Worm (Caenorhabditis elegans) whole organism, mixed stage, embryonic: Measurements from ENCODE around the gene stau-1.

Source experiments
- bed-3 ChIP-seq: fragments of 200-800 bp; sonication (Bioruptor generic); optimal IDR thresholded peaks from 3 replicates; lab custom pipeline; 2018; ENCODE audit warnings: mild to moderate bottlenecking, missing genetic modification characterization, moderate library complexity, missing compliant biosample characterization
- ces-1 ChIP-seq: fragments of 150-350 bp; optimal IDR thresholded peaks from 2 replicates; lab custom pipeline; 2014; ENCODE audit warnings: missing biosample characterization, missing genetic modification reagents, missing genetic modification characterization
- cnd-1 ChIP-seq: fragments of 200-800 bp; sonication (Bioruptor generic); optimal IDR thresholded peaks from 2 replicates; lab custom pipeline; 2018; ENCODE audit warnings: mild to moderate bottlenecking, missing genetic modification characterization, missing compliant biosample characterization
- drap-1 ChIP-seq: fragments of 200-800 bp; sonication (Bioruptor generic); optimal IDR thresholded peaks from 3 replicates; lab custom pipeline; 2018; ENCODE audit warnings: mild to moderate bottlenecking, missing genetic modification characterization, missing compliant biosample characterization
- elt-1 ChIP-seq: sonication (generic microtip); optimal IDR thresholded peaks from 2 replicates; lab custom pipeline; 2017; ENCODE audit warnings: missing genetic modification characterization, mild to moderate bottlenecking, missing compliant biosample characterization, antibody characterized with exemption, moderate library complexity, borderline replicate concordance; ENCODE audit not compliant: insufficient read depth
- ham-2 ChIP-seq: fragments of 200-800 bp; sonication (Bioruptor generic); optimal IDR thresholded peaks from 2 replicates; lab custom pipeline; 2018; ENCODE audit warnings: mild to moderate bottlenecking, missing genetic modification characterization, missing compliant biosample characterization
- hlh-1 ChIP-seq: fragments of 150-350 bp; optimal IDR thresholded peaks from 2 replicates; lab custom pipeline; 2014; ENCODE audit warnings: missing biosample characterization, missing genetic modification reagents, missing genetic modification characterization
- lin-13 ChIP-seq: fragments of 150-350 bp; optimal IDR thresholded peaks from 2 replicates; lab custom pipeline; 2014; ENCODE audit warnings: missing biosample characterization, missing genetic modification characterization
- lin-32 ChIP-seq: fragments of 200-800 bp; sonication (Bioruptor generic); optimal IDR thresholded peaks from 2 replicates; lab custom pipeline; 2018; ENCODE audit warnings: mild to moderate bottlenecking, missing genetic modification characterization, missing compliant biosample characterization
- lsy-2 ChIP-seq: fragments of 150-350 bp; optimal IDR thresholded peaks from 2 replicates; lab custom pipeline; 2014; ENCODE audit warnings: missing biosample characterization, missing genetic modification characterization
- mep-1 ChIP-seq: fragments of 150-350 bp; optimal IDR thresholded peaks from 2 replicates; lab custom pipeline; 2017; ENCODE audit warnings: missing biosample characterization, missing genetic modification reagents, missing genetic modification characterization, inconsistent platforms
- mls-2 ChIP-seq: sonication (generic microtip); optimal IDR thresholded peaks from 2 replicates; lab custom pipeline; 2016; ENCODE audit warnings: mild to moderate bottlenecking, missing genetic modification characterization, moderate library complexity, missing compliant biosample characterization
- nhr-12 ChIP-seq: fragments of 150-350 bp; optimal IDR thresholded peaks from 2 replicates; lab custom pipeline; 2014; ENCODE audit warnings: missing biosample characterization, missing genetic modification characterization
- nhr-2 ChIP-seq: fragments of 150-350 bp; optimal IDR thresholded peaks from 2 replicates; lab custom pipeline; 2014; ENCODE audit warnings: missing biosample characterization, missing genetic modification characterization
- nhr-28 ChIP-seq: fragments of 150-350 bp; optimal IDR thresholded peaks from 2 replicates; lab custom pipeline; 2014; ENCODE audit warnings: missing biosample characterization, missing genetic modification characterization
- pha-4 ChIP-seq: fragments of 150-350 bp; optimal IDR thresholded peaks from 2 replicates; lab custom pipeline; 2018; ENCODE audit warnings: missing biosample characterization, missing genetic modification reagents, missing genetic modification characterization
- sem-2 ChIP-seq: fragments of 200-800 bp; sonication (Bioruptor generic); optimal IDR thresholded peaks from 2 replicates; lab custom pipeline; 2018; ENCODE audit warnings: mild to moderate bottlenecking, missing genetic modification characterization, missing compliant biosample characterization
- snpc-4 ChIP-seq: fragments of 150-350 bp; optimal IDR thresholded peaks from 2 replicates; lab custom pipeline; 2014; ENCODE audit warnings: missing biosample characterization, missing genetic modification characterization
- sptf-1 ChIP-seq: sonication (generic microtip); optimal IDR thresholded peaks from 2 replicates; lab custom pipeline; 2017; ENCODE audit warnings: mild to moderate bottlenecking, missing genetic modification characterization, moderate library complexity, missing compliant biosample characterization
- tbx-8 ChIP-seq: fragments of 200-800 bp; sonication (Bioruptor generic); optimal IDR thresholded peaks from 2 replicates; lab custom pipeline; 2018; ENCODE audit warnings: mild to moderate bottlenecking, missing genetic modification characterization, moderate library complexity, missing compliant biosample characterization
- unc-120 ChIP-seq: sonication (generic microtip); optimal IDR thresholded peaks from 2 replicates; lab custom pipeline; 2017; ENCODE audit warnings: missing genetic modification characterization, missing compliant biosample characterization; ENCODE audit not compliant: poor library complexity, severe bottlenecking
- unc-62 ChIP-seq: fragments of 150-350 bp; optimal IDR thresholded peaks from 2 replicates; lab custom pipeline; 2014; ENCODE audit warnings: missing biosample characterization, missing genetic modification reagents, missing genetic modification characterization
- zip-8 ChIP-seq: fragments of 150-350 bp; optimal IDR thresholded peaks from 2 replicates; lab custom pipeline; 2014; ENCODE audit warnings: missing biosample characterization, missing genetic modification characterization
- ztf-11 ChIP-seq: fragments of 150-350 bp; optimal IDR thresholded peaks from 2 replicates; lab custom pipeline; 2014; ENCODE audit warnings: missing biosample characterization, missing genetic modification characterization

Gene stau-1

DNA sequence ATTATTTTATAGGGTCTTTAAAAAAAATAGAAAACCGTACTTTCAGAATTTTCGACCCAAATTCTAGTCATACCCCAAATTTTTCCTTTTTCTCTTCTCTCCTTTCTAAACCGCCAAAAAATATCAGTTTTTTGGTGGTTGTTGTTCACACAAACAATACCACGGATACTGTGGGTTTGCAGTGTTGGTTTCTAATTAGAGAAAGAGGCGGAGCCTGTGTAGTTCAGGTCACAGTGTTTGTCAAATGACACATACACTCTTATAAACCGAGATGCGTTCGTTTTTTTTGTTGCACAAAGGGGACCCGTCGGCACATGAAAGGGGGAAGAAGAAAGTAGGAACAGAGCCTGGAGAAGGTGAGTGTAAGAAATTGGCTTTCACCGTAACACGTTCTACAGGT, 37.1 kb upstream of the stau-1 start, which contains the start of gene lim-6:
Gene lim-6, plus strand, starts transcription at position 301 of the 400 bp plus-strand sequence.
- TF ChIP-seq lin-32 (GFP tag; lab: Kevin White, UChicago) (no peak), cnd-1 (tag; lab: Kevin White, UChicago) (no peak), unc-62 (GFP tag; lab: Kevin White, UChicago) (no peak), sem-2 (no peak), sptf-1 (no peak), lsy-2 (tag; lab: Kevin White, UChicago) (no peak), tbx-8 (GFP tag; lab: Kevin White, UChicago) (no peak), pha-4 (tag; lab: Kevin White, UChicago) (no peak), ces-1 (GFP tag; lab: Kevin White, UChicago) (no peak), unc-120 (tag; lab: Kevin White, UChicago) (no peak), nhr-28 (tag; lab: Kevin White, UChicago) (no peak), elt-1 (tag; lab: Kevin White, UChicago) (no peak)

DNA sequence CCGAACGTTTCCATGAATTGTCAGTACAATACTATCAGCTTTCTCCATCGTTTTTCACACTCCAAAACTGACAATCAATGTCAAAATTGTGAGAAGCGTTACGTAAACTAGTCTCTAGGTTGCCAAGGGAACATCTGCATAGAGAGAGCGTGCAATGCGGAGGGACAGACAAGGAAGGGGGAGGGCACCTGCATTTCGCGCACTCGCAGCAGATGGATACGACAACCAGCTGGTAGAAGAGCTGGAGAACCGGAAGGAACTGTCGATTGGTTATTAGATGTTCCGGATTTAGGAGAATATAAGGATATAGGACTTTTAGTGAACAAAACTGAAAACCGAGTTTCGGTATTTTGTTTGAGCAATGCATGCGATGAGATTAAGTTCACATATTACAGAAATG, 33.9 kb upstream of the stau-1 start, which contains the start of gene mksr-1:
Gene mksr-1, minus strand, starts transcription at position 144 of the 400 bp plus-strand sequence.
- TF ChIP-seq zip-8, result no peak
- peak; percentile 76 for TF ChIP-seq lin-32 (GFP tag; lab: Kevin White, UChicago)
- peak; percentile 13 for TF ChIP-seq cnd-1 (tag; lab: Kevin White, UChicago)

DNA sequence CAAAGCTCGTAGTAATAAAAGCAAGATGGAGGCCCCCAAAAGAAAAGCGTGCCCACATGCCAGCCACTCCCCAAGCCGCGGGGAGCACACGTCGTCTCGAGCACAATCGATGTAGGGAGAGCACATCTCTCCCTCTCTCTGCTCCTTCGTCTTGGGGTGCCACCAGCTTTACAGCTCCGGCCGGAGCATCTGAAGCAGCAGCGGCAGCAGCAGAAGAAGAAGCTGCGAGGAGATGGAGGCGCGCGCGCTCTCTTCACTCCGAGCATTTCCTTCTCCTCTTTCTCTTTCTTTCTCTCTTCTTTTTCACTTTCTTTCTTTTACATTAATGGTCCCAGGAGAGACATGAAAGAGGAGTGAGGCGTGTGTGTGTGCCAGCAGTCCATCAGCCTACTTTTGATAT, 29.0 kb upstream of the stau-1 start:
- TF ChIP-seq unc-62 (GFP tag; lab: Kevin White, UChicago) (peak; percentile 34), ces-1 (GFP tag; lab: Kevin White, UChicago) (peak; percentile 62), lsy-2 (tag; lab: Kevin White, UChicago) (peak; percentile 0), tbx-8 (GFP tag; lab: Kevin White, UChicago) (no peak), unc-120 (tag; lab: Kevin White, UChicago) (peak; percentile 70), mls-2 (peak; percentile 23), hlh-1 (tag; lab: Kevin White, UChicago) (peak; percentile 36), lin-13 (tag; lab: Kevin White, UChicago) (no peak), nhr-2 (tag; lab: Kevin White, UChicago) (no peak), drap-1 (GFP tag; lab: Kevin White, UChicago) (peak; percentile 31), sptf-1 (peak; percentile 54), sem-2 (no peak), ztf-11 (no peak)

DNA sequence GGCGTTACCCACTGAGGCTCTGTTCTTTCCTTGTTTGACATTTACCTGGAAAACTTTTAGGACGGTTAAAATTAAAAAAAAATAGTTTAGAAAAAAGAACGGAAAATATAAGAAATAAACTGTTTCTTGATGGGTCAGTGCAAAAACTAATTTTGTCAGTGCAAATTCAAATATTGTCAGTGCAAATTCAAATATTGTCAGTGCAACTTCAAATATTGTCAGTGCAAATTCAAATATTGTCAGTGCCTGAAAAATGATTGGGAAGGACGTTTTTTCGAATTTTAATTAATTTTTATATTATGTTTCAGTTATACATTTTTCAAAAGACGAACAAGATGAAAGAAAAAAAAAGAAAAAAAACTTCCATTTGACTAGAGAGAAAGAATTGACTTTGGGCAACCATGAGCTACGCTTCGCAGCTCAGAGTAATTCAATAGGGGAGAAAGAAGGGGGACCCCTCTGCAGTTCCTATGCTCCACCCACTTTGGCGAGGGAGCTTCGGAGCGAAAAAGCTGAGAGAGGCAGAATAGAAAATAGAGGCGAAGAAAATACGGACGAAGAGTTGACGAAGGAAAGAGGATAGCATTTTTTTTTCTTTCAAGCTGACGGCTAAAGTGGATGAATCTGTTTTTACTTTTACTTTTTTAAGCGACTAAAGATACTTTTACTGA, 27.5 kb upstream of the stau-1 start, which contains the start of gene unc-1:
Gene unc-1, minus strand, starts transcription at position 51 of the 671 bp plus-strand sequence.
- peak; percentile 11 for TF ChIP-seq unc-120 (tag; lab: Kevin White, UChicago)
- no peak for TF ChIP-seq nhr-28 (tag; lab: Kevin White, UChicago)
- TF ChIP-seq bed-3 (GFP tag; lab: Kevin White, UChicago), result no peak
- no peak for TF ChIP-seq ham-2 (GFP tag; lab: Kevin White, UChicago)
- TF ChIP-seq ces-1 (GFP tag; lab: Kevin White, UChicago), result peak; percentile 95
- no peak for TF ChIP-seq drap-1 (GFP tag; lab: Kevin White, UChicago)
- TF ChIP-seq nhr-12 (tag; lab: Kevin White, UChicago), result no peak
- TF ChIP-seq zip-8, result no peak
- TF ChIP-seq mep-1, result peak; percentile 7
- TF ChIP-seq snpc-4 (tag; lab: Kevin White, UChicago), result no peak
- TF ChIP-seq nhr-2 (tag; lab: Kevin White, UChicago), result no peak
- TF ChIP-seq unc-62 (GFP tag; lab: Kevin White, UChicago), result no peak

DNA sequence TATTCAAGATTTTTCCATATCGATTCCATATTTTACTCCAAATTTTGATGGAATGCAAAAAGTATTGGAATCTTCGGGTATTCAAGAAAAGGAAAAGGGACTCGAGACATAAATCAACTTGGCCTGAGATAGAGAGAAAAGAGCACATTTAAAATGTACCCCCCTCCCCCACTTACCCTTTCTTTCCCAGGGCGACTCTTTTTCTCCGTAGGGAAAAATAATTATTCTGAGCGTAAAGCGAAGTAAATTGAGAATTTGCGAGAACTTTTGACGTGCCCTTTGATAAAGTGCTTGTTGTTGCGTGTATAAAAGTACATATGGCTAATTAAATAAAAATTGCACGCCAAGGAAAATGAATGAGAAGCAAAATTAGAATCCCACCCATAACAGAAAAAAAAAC, 25.6 kb upstream of the stau-1 start:
- TF ChIP-seq drap-1 (GFP tag; lab: Kevin White, UChicago) (no peak), ces-1 (GFP tag; lab: Kevin White, UChicago) (peak; percentile 64)

DNA sequence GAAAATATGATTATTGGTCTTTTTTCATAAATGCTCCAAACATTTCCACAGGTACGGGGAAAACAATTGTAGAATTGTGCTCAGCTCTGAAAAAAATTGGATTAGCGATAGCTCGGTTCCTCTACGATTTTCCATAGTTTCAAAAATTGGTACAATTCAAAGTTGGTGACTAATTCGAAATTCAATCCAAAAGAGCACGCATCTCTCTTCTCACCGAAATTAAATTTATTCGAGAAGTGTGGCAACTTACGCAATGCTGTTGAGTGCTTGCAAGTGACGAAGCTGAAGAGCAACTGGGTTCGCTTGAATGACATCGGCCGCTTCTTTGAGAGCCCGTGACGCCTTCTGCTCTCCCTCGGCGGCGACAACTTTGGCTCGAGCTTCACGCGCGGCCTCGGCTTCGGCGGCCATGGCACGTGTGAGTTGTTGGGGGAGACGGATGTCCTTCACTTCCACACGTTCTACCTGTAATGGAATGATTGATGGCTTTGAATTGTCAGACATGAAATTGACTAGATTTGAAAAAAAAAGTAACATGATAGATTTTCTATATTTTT, 22.8 kb upstream of the stau-1 start:
- TF ChIP-seq ces-1 (GFP tag; lab: Kevin White, UChicago) (peak; percentile 95), lin-13 (tag; lab: Kevin White, UChicago) (no peak)
